Fruit fly (Drosophila melanogaster): ENCODE data around the gene CG13033.

DNA sequence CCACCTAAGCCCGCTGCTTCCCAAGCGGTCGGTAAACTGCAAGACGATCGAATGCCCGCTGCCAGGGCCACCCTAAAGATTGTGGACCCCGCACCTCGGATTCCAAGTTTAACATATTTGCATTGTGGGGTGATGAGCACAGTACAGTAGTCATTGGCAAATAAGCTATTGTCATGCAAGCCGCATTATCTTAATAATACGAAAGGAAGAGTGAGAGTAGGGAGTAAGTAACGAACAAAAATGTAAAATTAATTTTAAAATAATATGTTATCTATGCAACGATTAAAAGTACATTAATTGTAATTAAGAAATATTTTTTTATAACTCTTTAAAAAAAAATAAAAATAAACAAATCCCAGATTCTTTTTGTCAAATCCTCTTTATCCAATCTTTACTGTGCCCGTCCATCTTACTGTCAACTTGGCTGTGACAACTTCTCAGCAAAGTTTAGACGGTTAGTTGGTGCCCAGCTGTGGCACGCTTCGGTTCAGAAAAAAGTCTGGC, 48.2 kb downstream of the CG13033 start, which contains the start of gene st:
- no peak for TF ChIP-seq Sin3A (optimal IDR thresholded peaks at IDR 0.05)
- no peak for TF ChIP-seq insv (optimal IDR thresholded peaks at IDR 0.05)
- no peak for TF ChIP-seq ttk (optimal IDR thresholded peaks at IDR 0.05)
- TF ChIP-seq Myc (optimal IDR thresholded peaks at IDR 0.05) = no peak
- no peak for TF ChIP-seq h (optimal IDR thresholded peaks at IDR 0.05)
- no peak for TF ChIP-seq psq (optimal IDR thresholded peaks at IDR 0.05)

Data from Kc167 (cell line).